Worm (Caenorhabditis elegans) whole organism, L1 larva: ENCODE data around the gene gst-26.

Experiments used
- C04F5.9 ChIP-seq: sonication (generic microtip); optimal IDR thresholded peaks from 2 replicates; lab custom pipeline; 2016; ENCODE audit warnings: missing genetic modification characterization, missing compliant biosample characterization
- C16A3.4 ChIP-seq: fragments of 150-350 bp; optimal IDR thresholded peaks from 2 replicates; lab custom pipeline; 2014; ENCODE audit warnings: missing biosample characterization, missing genetic modification characterization
- C34B4.2 ChIP-seq: sonication (generic microtip); optimal IDR thresholded peaks from 2 replicates; lab custom pipeline; 2017; ENCODE audit warnings: mild to moderate bottlenecking, missing genetic modification characterization, missing compliant biosample characterization
- F16B12.6 ChIP-seq: fragments of 150-350 bp; optimal IDR thresholded peaks from 2 replicates; lab custom pipeline; 2014; ENCODE audit warnings: missing biosample characterization, missing genetic modification characterization
- Y116A8C.19 ChIP-seq: sonication (generic microtip); optimal IDR thresholded peaks from 2 replicates; lab custom pipeline; 2016; ENCODE audit warnings: missing compliant biosample characterization, missing genetic modification characterization, borderline replicate concordance
- aha-1 ChIP-seq: fragments of 150-350 bp; optimal IDR thresholded peaks from 2 replicates; lab custom pipeline; 2014; ENCODE audit warnings: missing biosample characterization, missing genetic modification characterization
- blmp-1 ChIP-seq: fragments of 150-350 bp; optimal IDR thresholded peaks from 2 replicates; lab custom pipeline; 2014; ENCODE audit warnings: missing biosample characterization, missing genetic modification characterization
- ceh-88 ChIP-seq: fragments of 200-800 bp; sonication (Bioruptor generic); IDR thresholded peaks from 2 replicates; pipeline ENCODE4 v1.3.6; 2022; ENCODE audit warnings: missing genetic modification characterization, missing compliant biosample characterization
- ceh-90 ChIP-seq: sonication (generic microtip); optimal IDR thresholded peaks from 2 replicates; lab custom pipeline; 2016; ENCODE audit warnings: missing genetic modification characterization, missing compliant biosample characterization
- ces-1 ChIP-seq: fragments of 150-350 bp; optimal IDR thresholded peaks from 2 replicates; lab custom pipeline; 2014; ENCODE audit warnings: missing biosample characterization, missing genetic modification reagents, missing genetic modification characterization
- dsc-1 ChIP-seq: sonication (generic microtip); optimal IDR thresholded peaks from 2 replicates; lab custom pipeline; 2016; ENCODE audit warnings: mild to moderate bottlenecking, missing genetic modification characterization, missing compliant biosample characterization
- efl-3 ChIP-seq: fragments of 200-800 bp; sonication (Bioruptor generic); optimal IDR thresholded peaks from 2 replicates; lab custom pipeline; 2018; ENCODE audit warnings: mild to moderate bottlenecking, missing genetic modification characterization, missing compliant biosample characterization
- egl-13 ChIP-seq: sonication (generic microtip); optimal IDR thresholded peaks from 2 replicates; lab custom pipeline; 2016; ENCODE audit warnings: missing genotype, missing genetic modification reagents, missing genetic modification characterization, missing compliant biosample characterization
- egl-27 ChIP-seq, 2 experiments: fragments of 150-350 bp in 1 of 2; sonication (generic microtip); optimal IDR thresholded peaks; 3 replicates each; lab custom pipeline; 2017 to 2018; ENCODE audit warnings: missing biosample characterization in 2 of 2, missing genetic modification characterization in 2 of 2, missing genetic modification reagents in 2 of 2
- elt-2 ChIP-seq: sonication (generic microtip); optimal IDR thresholded peaks from 2 replicates; lab custom pipeline; 2016; ENCODE audit warnings: missing genetic modification characterization, mild to moderate bottlenecking, inconsistent platforms, missing compliant biosample characterization, missing genetic modification reagents
- elt-3 ChIP-seq, 6 experiments: fragments of 150-350 bp in 1 of 6; sonication (generic microtip); optimal IDR thresholded peaks; 2 replicates each; lab custom pipeline; 2017 to 2018; ENCODE audit warnings: missing biosample characterization in 6 of 6, missing genetic modification characterization in 6 of 6, inconsistent platforms in 1 of 6
- fkh-10 ChIP-seq: sonication (generic microtip); optimal IDR thresholded peaks from 2 replicates; lab custom pipeline; 2017; ENCODE audit warnings: missing biosample characterization, missing genetic modification reagents, missing genetic modification characterization
- fkh-8 ChIP-seq: sonication (generic microtip); optimal IDR thresholded peaks from 2 replicates; lab custom pipeline; 2016; ENCODE audit warnings: mild to moderate bottlenecking, missing genetic modification characterization, missing compliant biosample characterization
- fos-1 ChIP-seq: fragments of 150-350 bp; optimal IDR thresholded peaks from 2 replicates; lab custom pipeline; 2014; ENCODE audit warnings: missing biosample characterization, missing genetic modification characterization
- hlh-17 ChIP-seq: fragments of 200-800 bp; sonication (Bioruptor generic); optimal IDR thresholded peaks from 2 replicates; lab custom pipeline; 2018; ENCODE audit warnings: missing genetic modification characterization, mild to moderate bottlenecking, missing compliant biosample characterization, moderate library complexity, borderline replicate concordance
- hlh-4 ChIP-seq: sonication (generic microtip); optimal IDR thresholded peaks from 2 replicates; lab custom pipeline; 2016; ENCODE audit warnings: mild to moderate bottlenecking, missing genetic modification characterization, missing compliant biosample characterization
- hpl-2 ChIP-seq: fragments of 150-350 bp; optimal IDR thresholded peaks from 2 replicates; lab custom pipeline; 2014; ENCODE audit warnings: missing biosample characterization, missing genetic modification reagents, missing genetic modification characterization
- irx-1 ChIP-seq: sonication (generic microtip); optimal IDR thresholded peaks from 2 replicates; lab custom pipeline; 2016; ENCODE audit warnings: missing genetic modification characterization, missing compliant biosample characterization
- lin-13 ChIP-seq: fragments of 150-350 bp; optimal IDR thresholded peaks from 2 replicates; lab custom pipeline; 2014; ENCODE audit warnings: missing biosample characterization, missing genetic modification reagents, missing genetic modification characterization
- lin-15B ChIP-seq: fragments of 150-350 bp; sonication (generic microtip); optimal IDR thresholded peaks from 3 replicates; lab custom pipeline; 2014; ENCODE audit warnings: missing biosample characterization, missing genetic modification characterization
- lin-35 ChIP-seq, 2 experiments: fragments of 150-350 bp; optimal IDR thresholded peaks; 2 replicates each; lab custom pipeline; 2014; ENCODE audit warnings: missing biosample characterization in 2 of 2, missing genetic modification characterization in 2 of 2, missing genetic modification reagents in 2 of 2
- lin-39 ChIP-seq: fragments of 150-350 bp; optimal IDR thresholded peaks from 2 replicates; lab custom pipeline; 2014; ENCODE audit warnings: missing biosample characterization, missing genetic modification reagents, missing genetic modification characterization
- lsy-2 ChIP-seq, 2 experiments: fragments of 150-350 bp; optimal IDR thresholded peaks; 2 replicates each; lab custom pipeline; 2014; ENCODE audit warnings: missing biosample characterization in 2 of 2, missing genetic modification characterization in 2 of 2
- mab-9 ChIP-seq: fragments of 200-800 bp; sonication (Bioruptor generic); IDR thresholded peaks from 2 replicates; pipeline ENCODE4 v1.3.6; 2022; ENCODE audit warnings: missing genetic modification reagents, missing genetic modification characterization, missing compliant biosample characterization
- mef-2 ChIP-seq: fragments of 150-350 bp; optimal IDR thresholded peaks from 2 replicates; lab custom pipeline; 2014; ENCODE audit warnings: missing biosample characterization, missing genetic modification characterization
- mep-1 ChIP-seq: fragments of 150-350 bp; optimal IDR thresholded peaks from 2 replicates; lab custom pipeline; 2014; ENCODE audit warnings: missing biosample characterization, missing genetic modification characterization
- nhr-19 ChIP-seq: fragments of 200-800 bp; sonication (Bioruptor generic); conservative IDR thresholded peaks from 2 replicates; pipeline ENCODE4 v1.3.6; 2022; ENCODE audit warnings: missing genetic modification characterization, missing compliant biosample characterization
- nhr-20 ChIP-seq: sonication (generic microtip); optimal IDR thresholded peaks from 2 replicates; lab custom pipeline; 2016; ENCODE audit warnings: mild to moderate bottlenecking, missing genetic modification characterization, missing compliant biosample characterization
- nhr-84 ChIP-seq: sonication (generic microtip); optimal IDR thresholded peaks from 2 replicates; lab custom pipeline; 2017; ENCODE audit warnings: missing biosample characterization, missing genetic modification characterization
- pag-3 ChIP-seq: sonication (generic microtip); optimal IDR thresholded peaks from 2 replicates; lab custom pipeline; 2017; ENCODE audit warnings: missing genetic modification characterization, mild to moderate bottlenecking, missing compliant biosample characterization, antibody characterized with exemption, borderline replicate concordance; ENCODE audit not compliant: insufficient read depth
- pax-3 ChIP-seq: fragments of 200-800 bp; sonication (Bioruptor generic); optimal IDR thresholded peaks from 2 replicates; lab custom pipeline; 2018; ENCODE audit warnings: mild to moderate bottlenecking, missing genetic modification characterization, moderate library complexity, missing compliant biosample characterization
- rnt-1 ChIP-seq: sonication (generic microtip); optimal IDR thresholded peaks from 2 replicates; lab custom pipeline; 2016; ENCODE audit warnings: mild to moderate bottlenecking, missing genetic modification characterization, moderate library complexity, missing compliant biosample characterization
- skn-1 ChIP-seq: fragments of 150-350 bp; optimal IDR thresholded peaks from 2 replicates; lab custom pipeline; 2014; ENCODE audit warnings: missing biosample characterization, missing genetic modification characterization
- snpc-4 ChIP-seq: fragments of 150-350 bp; optimal IDR thresholded peaks from 2 replicates; lab custom pipeline; 2014; ENCODE audit warnings: missing biosample characterization, missing genetic modification characterization
- snu-23 ChIP-seq: sonication (generic microtip); optimal IDR thresholded peaks from 2 replicates; lab custom pipeline; 2016; ENCODE audit warnings: missing genetic modification characterization, missing compliant biosample characterization
- sup-37 ChIP-seq: fragments of 200-800 bp; sonication (Bioruptor generic); optimal IDR thresholded peaks from 2 replicates; lab custom pipeline; 2018; ENCODE audit warnings: mild to moderate bottlenecking, missing genetic modification characterization, missing compliant biosample characterization
- swsn-7 ChIP-seq: sonication (generic microtip); optimal IDR thresholded peaks from 2 replicates; lab custom pipeline; 2016; ENCODE audit warnings: missing genetic modification characterization, missing compliant biosample characterization
- tbx-2 ChIP-seq: sonication (generic microtip); optimal IDR thresholded peaks from 2 replicates; lab custom pipeline; 2016; ENCODE audit warnings: missing genetic modification characterization, missing compliant biosample characterization
- tlp-1 ChIP-seq: fragments of 150-350 bp; optimal IDR thresholded peaks from 2 replicates; lab custom pipeline; 2014; ENCODE audit warnings: missing biosample characterization, missing genetic modification characterization
- unc-30 ChIP-seq: sonication (generic microtip); optimal IDR thresholded peaks from 2 replicates; lab custom pipeline; 2017; ENCODE audit warnings: missing biosample characterization, missing genetic modification characterization
- unc-86 ChIP-seq: sonication (generic microtip); optimal IDR thresholded peaks from 2 replicates; lab custom pipeline; 2016; ENCODE audit warnings: missing genetic modification characterization, missing compliant biosample characterization
- zag-1 ChIP-seq: fragments of 150-350 bp; optimal IDR thresholded peaks from 2 replicates; lab custom pipeline; 2014; ENCODE audit warnings: missing biosample characterization, missing genetic modification characterization

The gst-26 gene

DNA sequence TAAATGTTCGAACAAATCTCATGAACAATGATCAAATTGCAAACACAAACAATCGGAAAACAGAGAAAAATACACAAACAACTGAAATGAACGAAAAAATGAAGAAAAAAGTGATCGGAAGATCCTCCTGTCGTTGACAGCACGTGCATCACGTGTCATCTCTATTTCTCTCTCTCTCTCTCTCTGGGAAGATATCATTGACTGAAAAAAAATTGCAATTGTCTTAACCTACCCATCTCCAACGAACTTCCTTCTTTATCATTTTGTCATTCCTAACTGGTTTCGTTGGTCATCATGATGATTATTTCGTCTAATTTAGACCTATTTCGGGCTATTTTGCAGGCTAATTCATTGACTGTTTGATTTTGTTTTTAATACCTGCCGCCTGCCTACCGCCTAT is 41.0 kb upstream of the gst-26 start (continued):
- no peak for TF ChIP-seq mep-1 (tag; lab: Kevin White, UChicago)
- TF ChIP-seq swsn-7 (tag; lab: Kevin White, UChicago), result no peak
- no peak for TF ChIP-seq efl-3
- TF ChIP-seq tbx-2 (tag; lab: Kevin White, UChicago), result peak; percentile 76
- TF ChIP-seq nhr-84 (tag; lab: Kevin White, UChicago), result no peak
- TF ChIP-seq lin-15B (tag; lab: Kevin White, UChicago), result no peak
- TF ChIP-seq elt-2 (tag; lab: Kevin White, UChicago), result no peak
- no peak for TF ChIP-seq ces-1 (GFP tag; lab: Kevin White, UChicago)
- TF ChIP-seq tlp-1, result no peak
- peak; percentile 44 to 60 for TF ChIP-seq lsy-2 (tag; optimal IDR thresholded peaks at IDR 0.05; lab: Kevin White, UChicago)
- no peak for TF ChIP-seq hlh-17 (GFP tag; lab: Kevin White, UChicago)
- TF ChIP-seq skn-1 (tag; lab: Kevin White, UChicago), result no peak
- TF ChIP-seq fos-1 (tag; lab: Kevin White, UChicago), result no peak
- peak; percentile 24 to 71 for TF ChIP-seq lin-35 (GFP tag; optimal IDR thresholded peaks at IDR 0.05; lab: Kevin White, UChicago)
- TF ChIP-seq fkh-8 (tag; lab: Kevin White, UChicago), result no peak
- no peak for TF ChIP-seq fkh-10 (GFP tag; lab: Kevin White, UChicago)
- TF ChIP-seq Y116A8C.19 (tag; lab: Kevin White, UChicago), result no peak
- peak in 3 of 6 experiments; percentile 57 to 81 (median 80) for TF ChIP-seq elt-3 (tag; optimal IDR thresholded peaks at IDR 0.05; lab: Kevin White, UChicago)
- TF ChIP-seq C16A3.4 (tag; lab: Kevin White, UChicago), result no peak
- TF ChIP-seq C04F5.9 (tag; lab: Kevin White, UChicago), result no peak
- no peak for TF ChIP-seq mef-2 (tag; lab: Kevin White, UChicago)
- peak; percentile 80 for TF ChIP-seq nhr-20
- TF ChIP-seq C34B4.2 (tag; lab: Kevin White, UChicago), result no peak
- no peak for TF ChIP-seq lin-39 (tag; lab: Kevin White, UChicago)
- no peak for TF ChIP-seq unc-30 (tag; lab: Kevin White, UChicago)
- no peak for TF ChIP-seq ceh-88
- peak; percentile 34 for TF ChIP-seq blmp-1 (tag; lab: Kevin White, UChicago)
- no peak for TF ChIP-seq ceh-90 (tag; lab: Kevin White, UChicago)
- TF ChIP-seq dsc-1 (tag; lab: Kevin White, UChicago), result no peak
- no peak for TF ChIP-seq pax-3 (tag; lab: Kevin White, UChicago)
- TF ChIP-seq rnt-1, result peak; percentile 36
- TF ChIP-seq snpc-4 (tag; lab: Kevin White, UChicago), result no peak
- TF ChIP-seq zag-1, result no peak
- no peak for TF ChIP-seq lin-13 (GFP tag; lab: Kevin White, UChicago)
- no peak for TF ChIP-seq unc-86 (tag; lab: Kevin White, UChicago)
- peak; percentile 84 for TF ChIP-seq snu-23
- TF ChIP-seq F16B12.6 (tag; lab: Kevin White, UChicago), result no peak
- TF ChIP-seq sup-37 (GFP tag; lab: Kevin White, UChicago), result no peak
- no peak for TF ChIP-seq egl-27 (tag; optimal IDR thresholded peaks at IDR 0.05; lab: Kevin White, UChicago)
- peak; percentile 56 for TF ChIP-seq nhr-19 (GFP tag; lab: Robert Waterston, UW)
- no peak for TF ChIP-seq pag-3 (tag; lab: Kevin White, UChicago)
- TF ChIP-seq irx-1 (tag; lab: Kevin White, UChicago), result no peak
- no peak for TF ChIP-seq mab-9 (GFP tag; lab: Robert Waterston, UW)
- TF ChIP-seq hlh-4 (tag; lab: Kevin White, UChicago), result no peak
- no peak for TF ChIP-seq egl-13
- TF ChIP-seq hpl-2 (GFP tag; lab: Kevin White, UChicago), result no peak
- TF ChIP-seq aha-1 (tag; lab: Kevin White, UChicago), result no peak
- TF ChIP-seq, all 84 proteins: peak for 21
